Fruit fly (Drosophila melanogaster): ENCODE measurements around the gene mEFG1.
A peak's percentile ranks its signal among the peaks of the same experiment; 100 is the strongest.

DNA sequence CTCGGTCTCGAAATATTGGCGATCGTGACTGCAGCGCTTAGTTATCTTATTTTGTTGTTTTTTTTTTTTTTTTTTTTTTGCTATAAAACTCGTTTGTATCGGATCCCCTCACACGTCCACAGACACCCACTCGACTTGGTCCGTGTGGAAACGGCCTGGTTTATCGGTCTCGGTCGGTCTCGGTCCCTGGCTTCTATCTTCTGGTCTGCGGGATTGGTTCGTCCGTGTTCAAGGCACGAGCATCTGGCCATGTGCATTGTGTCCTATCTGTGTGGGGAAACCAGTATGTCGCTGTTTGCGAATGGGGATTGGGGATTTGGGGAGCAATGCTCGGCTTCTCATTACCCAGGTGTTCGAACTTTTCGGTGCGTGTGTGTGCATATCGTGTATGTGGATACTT lies 33.2 kb downstream of the mEFG1 start, which contains the start of gene CG4496:
- TF ChIP-seq cnc (optimal IDR thresholded peaks at IDR 0.05) (no peak), kay (GFP tag; ENCODE audit: borderline replicate concordance) (peak; percentile 16), bab1 (GFP tag; optimal IDR thresholded peaks at IDR 0.05) (no peak), tj (GFP tag; optimal IDR thresholded peaks at IDR 0.05) (no peak), CG1620 (GFP tag; optimal IDR thresholded peaks at IDR 0.05) (no peak), Clk (GFP tag; optimal IDR thresholded peaks at IDR 0.05) (no peak), CG11617 (GFP tag; optimal IDR thresholded peaks at IDR 0.05) (no peak), cic (GFP tag; optimal IDR thresholded peaks at IDR 0.05) (no peak)
